Worm (Caenorhabditis elegans) whole organism, L4 larva: Measurements from ENCODE around the gene sra-13.
A peak's percentile ranks its signal among the peaks of the same experiment; 100 is the strongest.

Experiments used
- F10B5.3 ChIP-seq: sonication (generic microtip); optimal IDR thresholded peaks from 2 replicates; lab custom pipeline; 2016; ENCODE audit warnings: mild to moderate bottlenecking, missing genetic modification characterization, missing compliant biosample characterization
- F37D6.2 ChIP-seq: sonication (generic microtip); optimal IDR thresholded peaks from 2 replicates; lab custom pipeline; 2016; ENCODE audit warnings: mild to moderate bottlenecking, missing genetic modification characterization, missing compliant biosample characterization
- F44E2.7 ChIP-seq: fragments of 200-800 bp; sonication (Bioruptor generic); IDR thresholded peaks from 2 replicates; pipeline ENCODE4 v2.1.2; 2022; ENCODE audit warnings: missing genetic modification characterization, missing compliant biosample characterization
- F49E8.2 ChIP-seq: sonication (generic microtip); optimal IDR thresholded peaks from 2 replicates; lab custom pipeline; 2016; ENCODE audit warnings: missing compliant biosample characterization, mild to moderate bottlenecking, missing genetic modification characterization, borderline replicate concordance
- T26A8.4 ChIP-seq: fragments of 200-800 bp; sonication (Bioruptor generic); IDR thresholded peaks from 2 replicates; pipeline ENCODE4 v1.3.6; 2022; ENCODE audit warnings: missing genetic modification characterization, missing compliant biosample characterization
- ZK337.2 ChIP-seq: fragments of 200-800 bp; sonication (Bioruptor generic); IDR thresholded peaks from 2 replicates; pipeline ENCODE4 v1.3.6; 2022; ENCODE audit warnings: missing genetic modification reagents, missing genetic modification characterization, missing compliant biosample characterization
- ZK546.5 ChIP-seq, 2 experiments: sonication (generic microtip); optimal IDR thresholded peaks; 2 replicates each; lab custom pipeline; 2017; ENCODE audit warnings: missing biosample characterization in 2 of 2, missing genetic modification characterization in 2 of 2
- arid-1 ChIP-seq: fragments of 200-800 bp; sonication (Bioruptor generic); conservative IDR thresholded peaks from 2 replicates; pipeline ENCODE4 v1.3.6; 2022; ENCODE audit warnings: missing genetic modification reagents, missing genetic modification characterization, missing compliant biosample characterization
- cey-2 ChIP-seq: sonication (generic microtip); optimal IDR thresholded peaks from 3 replicates; lab custom pipeline; 2017; ENCODE audit warnings: missing genetic modification characterization, mild to moderate bottlenecking, missing compliant biosample characterization, antibody characterized with exemption, borderline replicate concordance; ENCODE audit not compliant: insufficient read depth
- ctbp-1 ChIP-seq: fragments of 200-800 bp; sonication (Bioruptor generic); IDR thresholded peaks from 2 replicates; pipeline ENCODE4 v1.3.6; 2022; ENCODE audit warnings: missing genetic modification reagents, missing genetic modification characterization, missing compliant biosample characterization
- daf-16 ChIP-seq, 3 experiments: sonication (generic microtip); optimal IDR thresholded peaks; 2 replicates each; lab custom pipeline; 2016 to 2017; ENCODE audit warnings: missing genetic modification characterization in 3 of 3, missing genetic modification reagents in 3 of 3, mild to moderate bottlenecking in 2 of 3, missing compliant biosample characterization in 2 of 3, missing biosample characterization in 1 of 3, moderate library complexity in 1 of 3
- dmd-6 ChIP-seq: fragments of 200-800 bp; sonication (Bioruptor generic); IDR thresholded peaks from 2 replicates; pipeline ENCODE4 v1.3.6; 2022; ENCODE audit warnings: missing genetic modification reagents, missing genetic modification characterization, missing compliant biosample characterization
- dpl-1 ChIP-seq: fragments of 150-350 bp; optimal IDR thresholded peaks from 2 replicates; lab custom pipeline; 2014; ENCODE audit warnings: missing biosample characterization, missing genetic modification reagents, missing genetic modification characterization
- dve-1 ChIP-seq: sonication (generic microtip); optimal IDR thresholded peaks from 2 replicates; lab custom pipeline; 2017; ENCODE audit warnings: antibody characterized with exemption, mild to moderate bottlenecking, missing genetic modification characterization, missing compliant biosample characterization; ENCODE audit not compliant: insufficient read depth
- fos-1 ChIP-seq: fragments of 150-350 bp; optimal IDR thresholded peaks from 2 replicates; lab custom pipeline; 2014; ENCODE audit warnings: missing biosample characterization, missing genetic modification characterization
- hif-1 ChIP-seq, 2 experiments: sonication (generic microtip); optimal IDR thresholded peaks; 2 replicates each; lab custom pipeline; 2016 to 2017; ENCODE audit warnings: missing compliant biosample characterization in 2 of 2, missing genetic modification characterization in 2 of 2, missing genetic modification reagents in 2 of 2, missing genotype in 2 of 2, mild to moderate bottlenecking in 1 of 2
- hlh-11 ChIP-seq: fragments of 200-800 bp; sonication (Bioruptor generic); optimal IDR thresholded peaks from 2 replicates; lab custom pipeline; 2018; ENCODE audit warnings: mild to moderate bottlenecking, missing genetic modification characterization, missing compliant biosample characterization
- lim-7 ChIP-seq: fragments of 200-800 bp; sonication (Bioruptor generic); IDR thresholded peaks from 2 replicates; pipeline ENCODE4 v1.3.6; 2022; ENCODE audit warnings: missing genetic modification characterization, missing compliant biosample characterization
- madf-5 ChIP-seq, 2 experiments: fragments of 200-800 bp; sonication (Bioruptor generic); IDR thresholded peaks; 2 replicates each; pipeline ENCODE4 v1.3.6; 2022; ENCODE audit warnings: missing compliant biosample characterization in 2 of 2, missing genetic modification characterization in 2 of 2
- mdt-29 ChIP-seq: fragments of 200-800 bp; sonication (Bioruptor generic); IDR thresholded peaks from 2 replicates; pipeline ENCODE4 v1.3.6; 2022; ENCODE audit warnings: missing genetic modification reagents, missing genetic modification characterization, missing compliant biosample characterization
- mes-2 ChIP-seq: sonication (generic microtip); optimal IDR thresholded peaks from 2 replicates; lab custom pipeline; 2016; ENCODE audit warnings: missing genotype, mild to moderate bottlenecking, missing genetic modification characterization, missing compliant biosample characterization; ENCODE audit not compliant: poor library complexity, severe bottlenecking
- nhr-10 ChIP-seq: fragments of 150-350 bp; optimal IDR thresholded peaks from 2 replicates; lab custom pipeline; 2014; ENCODE audit warnings: missing biosample characterization, missing genetic modification characterization
- nhr-102 ChIP-seq: sonication (generic microtip); optimal IDR thresholded peaks from 2 replicates; lab custom pipeline; 2016; ENCODE audit warnings: mild to moderate bottlenecking, missing genetic modification characterization, moderate library complexity, missing compliant biosample characterization
- nhr-237 ChIP-seq: sonication (generic microtip); optimal IDR thresholded peaks from 2 replicates; lab custom pipeline; 2017; ENCODE audit warnings: missing biosample characterization, missing genetic modification characterization
- nhr-28 ChIP-seq: fragments of 150-350 bp; optimal IDR thresholded peaks from 2 replicates; lab custom pipeline; 2014; ENCODE audit warnings: missing biosample characterization, missing genetic modification characterization
- nhr-42 ChIP-seq: fragments of 200-800 bp; sonication (Bioruptor generic); IDR thresholded peaks from 2 replicates; pipeline ENCODE4 v1.3.6; 2022; ENCODE audit warnings: missing genetic modification characterization, missing compliant biosample characterization
- nhr-48 ChIP-seq: sonication (generic microtip); optimal IDR thresholded peaks from 2 replicates; lab custom pipeline; 2016; ENCODE audit warnings: mild to moderate bottlenecking, missing genetic modification characterization, missing compliant biosample characterization
- nhr-76 ChIP-seq: fragments of 150-350 bp; optimal IDR thresholded peaks from 2 replicates; lab custom pipeline; 2014; ENCODE audit warnings: missing biosample characterization, missing genetic modification characterization
- php-3 ChIP-seq: fragments of 200-800 bp; sonication (Bioruptor generic); IDR thresholded peaks from 2 replicates; pipeline ENCODE4 v1.3.6; 2022; ENCODE audit warnings: missing genetic modification reagents, missing genetic modification characterization, missing compliant biosample characterization
- pqm-1 ChIP-seq: sonication (generic microtip); optimal IDR thresholded peaks from 2 replicates; lab custom pipeline; 2017; ENCODE audit warnings: missing biosample characterization, missing genetic modification characterization
- rbr-2 ChIP-seq: sonication (generic microtip); optimal IDR thresholded peaks from 2 replicates; lab custom pipeline; 2016; ENCODE audit warnings: missing genotype, missing genetic modification characterization, missing compliant biosample characterization
- saeg-2 ChIP-seq: fragments of 200-800 bp; sonication (Bioruptor generic); IDR thresholded peaks from 2 replicates; pipeline ENCODE4 v1.3.6; 2022; ENCODE audit warnings: missing genetic modification reagents, missing genetic modification characterization, missing compliant biosample characterization
- sdz-12 ChIP-seq: fragments of 200-800 bp; sonication (Bioruptor generic); optimal IDR thresholded peaks from 2 replicates; lab custom pipeline; 2018; ENCODE audit warnings: mild to moderate bottlenecking, missing genetic modification characterization, missing compliant biosample characterization
- snpc-1.2 ChIP-seq: fragments of 200-800 bp; sonication (Bioruptor generic); IDR thresholded peaks from 2 replicates; pipeline ENCODE4 v1.3.6; 2022; ENCODE audit warnings: missing genetic modification reagents, missing genetic modification characterization, missing compliant biosample characterization
- unc-130 ChIP-seq: sonication (generic microtip); optimal IDR thresholded peaks from 2 replicates; lab custom pipeline; 2016; ENCODE audit warnings: missing genetic modification reagents, missing genetic modification characterization, missing compliant biosample characterization
- unc-62 ChIP-seq, 3 experiments: fragments of 150-350 bp in 1 of 3; sonication (generic microtip); optimal IDR thresholded peaks in 2 of 3; peaks in 1 of 3; 1 replicate in 1 of 3; 2 replicates in 2 of 3; lab custom pipeline; 2014 to 2017; ENCODE audit warnings: missing biosample characterization in 3 of 3, missing genetic modification characterization in 3 of 3, missing genetic modification reagents in 3 of 3, missing genotype in 1 of 3
- zfp-2 ChIP-seq: sonication (generic microtip); optimal IDR thresholded peaks from 2 replicates; lab custom pipeline; 2016; ENCODE audit warnings: mild to moderate bottlenecking, missing genetic modification characterization, missing compliant biosample characterization
- zip-2 ChIP-seq: fragments of 150-350 bp; optimal IDR thresholded peaks from 2 replicates; lab custom pipeline; 2014; ENCODE audit warnings: missing biosample characterization, missing genetic modification characterization

Gene sra-13

ce11 chrII:8385561-8385960 is 21.9 kb upstream of the sra-13 start (continued):
- TF ChIP-seq rbr-2 (no peak), lim-7 (GFP tag; lab: Robert Waterston, UW) (no peak), unc-130 (GFP tag; lab: Kevin White, UChicago) (no peak), cey-2 (no peak), nhr-76 (tag; lab: Kevin White, UChicago) (no peak), snpc-1.2 (GFP tag; lab: Robert Waterston, UW) (no peak), nhr-237 (tag; lab: Kevin White, UChicago) (no peak), F37D6.2 (tag; lab: Kevin White, UChicago) (no peak), zfp-2 (no peak)

ce11 chrII:8386897-8387296 is 20.6 kb upstream of the sra-13 start:
- peak; percentile 57; the same call in 1 of the 2 replicates for TF ChIP-seq saeg-2 (GFP tag; lab: Robert Waterston, UW)
- TF ChIP-seq T26A8.4 (GFP tag; lab: Robert Waterston, UW): no peak
- peak; percentile 76 for TF ChIP-seq hlh-11 (tag; lab: Kevin White, UChicago)
- TF ChIP-seq F37D6.2 (tag; lab: Kevin White, UChicago): no peak
- no peak for TF ChIP-seq fos-1 (tag; lab: Kevin White, UChicago)
- TF ChIP-seq nhr-10 (tag; lab: Kevin White, UChicago): peak; percentile 1
- peak; percentile 80 for TF ChIP-seq pqm-1 (tag; lab: Kevin White, UChicago)
- TF ChIP-seq madf-5 (GFP tag; IDR thresholded peaks at IDR 0.05; lab: Robert Waterston, UW): no peak
- TF ChIP-seq F44E2.7 (GFP tag; lab: Robert Waterston, UW): no peak
- no peak for TF ChIP-seq sdz-12 (GFP tag; lab: Kevin White, UChicago)
- TF ChIP-seq nhr-48 (tag; lab: Kevin White, UChicago): peak; percentile 25
- no peak for TF ChIP-seq dpl-1 (GFP tag; lab: Kevin White, UChicago)
- no peak for TF ChIP-seq zip-2
- peak in 1 of 2 experiments; percentile 13 for TF ChIP-seq unc-62 (GFP tag; optimal IDR thresholded peaks at IDR 0.05 in 1 of 2; lab: Kevin White, UChicago)
- no peak for TF ChIP-seq unc-62 (tag; optimal IDR thresholded peaks at IDR 0.05; lab: Kevin White, UChicago)
- TF ChIP-seq ctbp-1 (GFP tag; lab: Robert Waterston, UW): no peak
- no peak for TF ChIP-seq F49E8.2 (tag; lab: Kevin White, UChicago)
- no peak for TF ChIP-seq hif-1 (tag; optimal IDR thresholded peaks at IDR 0.05; lab: Kevin White, UChicago)
- TF ChIP-seq daf-16 (GFP tag; optimal IDR thresholded peaks at IDR 0.05; lab: Kevin White, UChicago): peak in 1 of 2 experiments; percentile 6
- TF ChIP-seq daf-16 (tag; optimal IDR thresholded peaks at IDR 0.05; lab: Kevin White, UChicago): peak; percentile 40
- TF ChIP-seq ZK546.5 (tag; optimal IDR thresholded peaks at IDR 0.05; lab: Kevin White, UChicago): no peak
- TF ChIP-seq nhr-42: no peak
- no peak for TF ChIP-seq F10B5.3 (tag; lab: Kevin White, UChicago)
- TF ChIP-seq nhr-102 (tag; lab: Kevin White, UChicago): peak; percentile 59
- TF ChIP-seq arid-1: no peak
- no peak for TF ChIP-seq mdt-29
- TF ChIP-seq mes-2: no peak
- TF ChIP-seq dmd-6 (GFP tag; lab: Robert Waterston, UW): peak; percentile 92
- peak; percentile 84 for TF ChIP-seq php-3 (GFP tag; lab: Robert Waterston, UW)
- TF ChIP-seq nhr-28 (tag; lab: Kevin White, UChicago): peak; percentile 74
- TF ChIP-seq ZK337.2 (GFP tag; lab: Robert Waterston, UW): no peak
- peak; percentile 32 for TF ChIP-seq dve-1 (tag; lab: Kevin White, UChicago)
